Worm (Caenorhabditis elegans) whole organism, midembryonic: ENCODE results near the gene srh-264.

Experiments used
- T22C8.4 ChIP-seq: fragments of 200-800 bp; sonication (Bioruptor generic); IDR thresholded peaks from 2 replicates; pipeline ENCODE4 v1.3.6; 2022; ENCODE audit warnings: missing genetic modification characterization, missing compliant biosample characterization
- cog-1 ChIP-seq: sonication (generic microtip); optimal IDR thresholded peaks from 2 replicates; lab custom pipeline; 2016; ENCODE audit warnings: missing genetic modification characterization, missing compliant biosample characterization
- flt-1 ChIP-seq: fragments of 200-800 bp; sonication (Bioruptor generic); IDR thresholded peaks from 2 replicates; pipeline ENCODE4 v1.3.6; 2022; ENCODE audit warnings: missing genetic modification characterization, missing compliant biosample characterization
- klf-2 ChIP-seq: fragments of 200-800 bp; sonication (Bioruptor generic); conservative IDR thresholded peaks from 2 replicates; pipeline ENCODE4 v1.3.6; 2022; ENCODE audit warnings: missing genetic modification reagents, missing genetic modification characterization, missing compliant biosample characterization
- med-1 ChIP-seq: sonication (generic microtip); optimal IDR thresholded peaks from 2 replicates; lab custom pipeline; 2017; ENCODE audit warnings: missing genetic modification characterization, mild to moderate bottlenecking, missing compliant biosample characterization, antibody characterized with exemption, missing genetic modification reagents; ENCODE audit not compliant: insufficient read depth
- ref-1 ChIP-seq: fragments of 200-800 bp; sonication (Bioruptor generic); conservative IDR thresholded peaks from 2 replicates; pipeline ENCODE4 v1.3.6; 2022; ENCODE audit warnings: missing genetic modification reagents, missing genetic modification characterization, missing compliant biosample characterization
- tab-1 ChIP-seq: fragments of 200-800 bp; sonication (Bioruptor generic); IDR thresholded peaks from 2 replicates; pipeline ENCODE4 v1.3.6; 2022; ENCODE audit warnings: missing genetic modification characterization, missing compliant biosample characterization
- ztf-23 ChIP-seq: fragments of 200-800 bp; sonication (Bioruptor generic); IDR thresholded peaks from 2 replicates; pipeline ENCODE4 v1.3.6; 2022; ENCODE audit warnings: missing genetic modification reagents, missing genetic modification characterization, missing compliant biosample characterization
- ztf-29 ChIP-seq: fragments of 200-800 bp; sonication (Bioruptor generic); IDR thresholded peaks from 2 replicates; pipeline ENCODE4 v1.3.6; 2022; ENCODE audit warnings: missing genetic modification reagents, missing genetic modification characterization, missing compliant biosample characterization

ce11 chrV:15388820-15389384, 25.0 kb upstream of the srh-264 start, which contains the start of gene srh-170:
- TF ChIP-seq flt-1 (GFP tag; lab: Robert Waterston, UW) (no peak), ztf-23 (GFP tag; lab: Robert Waterston, UW) (no peak), ztf-29 (GFP tag; lab: Robert Waterston, UW) (no peak), ref-1 (no peak), T22C8.4 (GFP tag; lab: Robert Waterston, UW) (no peak), med-1 (GFP tag; lab: Kevin White, UChicago) (no peak), cog-1 (no peak), tab-1 (no peak), klf-2 (no peak)
